Worm (Caenorhabditis elegans) whole organism, L3 larva: ENCODE measurements around the gene srd-46.

Experiments used
- nhr-12 ChIP-seq: fragments of 150-350 bp; optimal IDR thresholded peaks from 2 replicates; lab custom pipeline; 2014; ENCODE audit warnings: missing biosample characterization, missing genetic modification characterization
- nhr-237 ChIP-seq: fragments of 150-350 bp; optimal IDR thresholded peaks from 2 replicates; lab custom pipeline; 2014; ENCODE audit warnings: missing biosample characterization, missing genetic modification characterization

ce11 chrX:12317560-12317959, 14.3 kb upstream of the srd-46 start:
- no peak for TF ChIP-seq nhr-12 (tag; lab: Kevin White, UChicago)
- no peak for TF ChIP-seq nhr-237 (tag; lab: Kevin White, UChicago)
